Fruit fly (Drosophila melanogaster) whole organism, embryonic: ENCODE data around the gene CG15160.

Experiments
- Abd-B ChIP-seq: fragments of 200-800 bp; sonication (Bioruptor generic); optimal IDR thresholded peaks from 2 replicates; lab custom pipeline; 2018; ENCODE audit warnings: missing biosample characterization, mild to moderate bottlenecking, missing genetic modification characterization, moderate library complexity
- Asciz ChIP-seq: fragments of 200-800 bp; sonication (Bioruptor generic); optimal IDR thresholded peaks from 2 replicates; lab custom pipeline; 2017; ENCODE audit warnings: missing biosample characterization, mild to moderate bottlenecking, missing genetic modification characterization, missing genetic modification reagents
- CG11504 ChIP-seq: fragments of 200-800 bp; sonication (Bioruptor generic); optimal IDR thresholded peaks from 3 replicates; lab custom pipeline; 2019; ENCODE audit warnings: missing biosample characterization, mild to moderate bottlenecking, missing genetic modification characterization, moderate library complexity
- CG11695 ChIP-seq: fragments of 200-800 bp; sonication (Bioruptor generic); IDR thresholded peaks from 3 replicates; pipeline ENCODE4 v1.3.6; 2022; ENCODE audit warnings: missing biosample characterization, missing genetic modification characterization
- CG12744 ChIP-seq: fragments of 200-800 bp; sonication (Bioruptor generic); optimal IDR thresholded peaks from 2 replicates; lab custom pipeline; 2016; ENCODE audit warnings: missing biosample characterization, missing genetic modification characterization
- CG12769 ChIP-seq: fragments of 200-800 bp; sonication (Bioruptor generic); optimal IDR thresholded peaks from 2 replicates; lab custom pipeline; 2019; ENCODE audit warnings: missing biosample characterization, mild to moderate bottlenecking, missing genetic modification characterization, moderate library complexity
- CG17568 ChIP-seq: fragments of 200-800 bp; sonication (Bioruptor generic); optimal IDR thresholded peaks from 2 replicates; lab custom pipeline; 2018; ENCODE audit warnings: missing biosample characterization, mild to moderate bottlenecking, missing genetic modification characterization, moderate library complexity
- CG17612 ChIP-seq: fragments of 200-800 bp; sonication (Bioruptor generic); IDR thresholded peaks from 2 replicates; pipeline ENCODE4 v1.3.6; 2022; ENCODE audit warnings: missing biosample characterization, missing genetic modification characterization
- CG17912 ChIP-seq: fragments of 200-800 bp; sonication (Bioruptor generic); optimal IDR thresholded peaks from 2 replicates; lab custom pipeline; 2018; ENCODE audit warnings: missing biosample characterization, mild to moderate bottlenecking, missing genetic modification characterization
- CG18262 ChIP-seq: fragments of 200-800 bp; optimal IDR thresholded peaks from 3 replicates; lab custom pipeline; 2019; ENCODE audit warnings: missing biosample characterization, mild to moderate bottlenecking, missing genetic modification characterization, moderate library complexity
- CG18599 ChIP-seq: fragments of 200-800 bp; sonication (Bioruptor generic); optimal IDR thresholded peaks from 3 replicates; lab custom pipeline; 2017; ENCODE audit warnings: missing biosample characterization, missing genetic modification characterization, mild to moderate bottlenecking, moderate library complexity, missing genetic modification reagents
- CG30020 ChIP-seq: fragments of 200-800 bp; optimal IDR thresholded peaks from 2 replicates; lab custom pipeline; 2019; ENCODE audit warnings: missing biosample characterization, mild to moderate bottlenecking, missing genetic modification characterization, moderate library complexity
- CG31441 ChIP-seq: fragments of 200-800 bp; sonication (Bioruptor generic); IDR thresholded peaks from 2 replicates; pipeline ENCODE4 v1.3.6; 2022; ENCODE audit warnings: missing biosample characterization, missing genetic modification characterization
- CG34422 ChIP-seq: fragments of 200-800 bp; sonication (Bioruptor generic); IDR thresholded peaks from 3 replicates; pipeline ENCODE4 v1.3.6; 2022; ENCODE audit warnings: missing biosample characterization, missing genetic modification characterization
- CG3995 ChIP-seq: fragments of 200-800 bp; sonication (Bioruptor generic); optimal IDR thresholded peaks from 3 replicates; lab custom pipeline; 2016; ENCODE audit warnings: missing biosample characterization, missing genetic modification characterization
- CG4424 ChIP-seq: fragments of 200-800 bp; sonication (Bioruptor generic); optimal IDR thresholded peaks from 3 replicates; lab custom pipeline; 2016; ENCODE audit warnings: missing biosample characterization, missing genetic modification characterization
- CG7745 ChIP-seq: fragments of 200-800 bp; sonication (Bioruptor generic); optimal IDR thresholded peaks from 2 replicates; lab custom pipeline; 2018; ENCODE audit warnings: missing biosample characterization, mild to moderate bottlenecking, missing genetic modification characterization, moderate library complexity
- CG9817 ChIP-seq: fragments of 200-800 bp; sonication (Bioruptor generic); optimal IDR thresholded peaks from 2 replicates; lab custom pipeline; 2018; ENCODE audit warnings: missing biosample characterization, mild to moderate bottlenecking, missing genetic modification characterization, moderate library complexity
- CG9932 ChIP-seq: fragments of 200-800 bp; sonication (Bioruptor generic); IDR thresholded peaks from 2 replicates; pipeline ENCODE4 v1.3.6; 2022; ENCODE audit warnings: missing biosample characterization, missing genetic modification characterization
- Doc3 ChIP-seq: fragments of 200-800 bp; sonication (Bioruptor generic); IDR thresholded peaks from 3 replicates; pipeline ENCODE4 v1.3.6; 2022; ENCODE audit warnings: missing biosample characterization, missing genetic modification characterization; ENCODE audit not compliant: partially characterized antibody
- ERR ChIP-seq: fragments of 200-800 bp; sonication (Bioruptor generic); optimal IDR thresholded peaks from 2 replicates; lab custom pipeline; 2016; ENCODE audit warnings: missing biosample characterization, missing genetic modification characterization
- HHEX ChIP-seq: fragments of 200-800 bp; sonication (Bioruptor generic); optimal IDR thresholded peaks from 3 replicates; lab custom pipeline; 2017; ENCODE audit warnings: missing biosample characterization, mild to moderate bottlenecking, missing genetic modification characterization, missing genetic modification reagents
- HmgZ ChIP-seq: fragments of 200-800 bp; sonication (Bioruptor generic); optimal IDR thresholded peaks from 2 replicates; lab custom pipeline; 2018; ENCODE audit warnings: missing biosample characterization, mild to moderate bottlenecking, missing genetic modification characterization
- Neu2 ChIP-seq: fragments of 200-800 bp; sonication (Bioruptor generic); optimal IDR thresholded peaks from 3 replicates; lab custom pipeline; 2016; ENCODE audit warnings: missing biosample characterization, missing genetic modification characterization, borderline replicate concordance
- NfI ChIP-seq: fragments of 200-800 bp; sonication (Bioruptor generic); optimal IDR thresholded peaks from 3 replicates; lab custom pipeline; 2018; ENCODE audit warnings: missing biosample characterization, mild to moderate bottlenecking, missing genetic modification characterization, moderate library complexity
- Rfx ChIP-seq: fragments of 200-800 bp; sonication (Bioruptor generic); IDR thresholded peaks from 2 replicates; pipeline ENCODE4 v1.3.6; 2022; ENCODE audit warnings: missing biosample characterization, missing genetic modification characterization
- Ssrp ChIP-seq: fragments of 200-800 bp; sonication (Bioruptor generic); optimal IDR thresholded peaks from 2 replicates; lab custom pipeline; 2018; ENCODE audit warnings: missing biosample characterization, mild to moderate bottlenecking, missing genetic modification characterization, moderate library complexity
- Xbp1 ChIP-seq: fragments of 200-800 bp; sonication (Bioruptor generic); optimal IDR thresholded peaks from 3 replicates; lab custom pipeline; 2016; ENCODE audit warnings: missing biosample characterization, mild to moderate bottlenecking, missing genetic modification characterization
- Xrp1 ChIP-seq: fragments of 200-800 bp; sonication (Bioruptor generic); IDR thresholded peaks from 2 replicates; pipeline ENCODE4 v1.3.6; 2022; ENCODE audit warnings: missing biosample characterization, missing genetic modification characterization
- abd-A ChIP-seq: fragments of 200-800 bp; sonication (Bioruptor generic); optimal IDR thresholded peaks from 3 replicates; lab custom pipeline; 2019; ENCODE audit warnings: missing biosample characterization, mild to moderate bottlenecking, missing genetic modification characterization, moderate library complexity
- bbx ChIP-seq: fragments of 200-800 bp; sonication (Bioruptor generic); IDR thresholded peaks from 2 replicates; pipeline ENCODE4 v1.3.6; 2022; ENCODE audit warnings: missing biosample characterization, missing genetic modification characterization; ENCODE audit not compliant: partially characterized antibody
- caup ChIP-seq: fragments of 200-800 bp; sonication (Bioruptor generic); optimal IDR thresholded peaks from 3 replicates; lab custom pipeline; 2017; ENCODE audit warnings: missing biosample characterization, mild to moderate bottlenecking, missing genetic modification characterization, moderate library complexity; ENCODE audit not compliant: severe bottlenecking
- da ChIP-seq: fragments of 200-800 bp; sonication (Bioruptor generic); optimal IDR thresholded peaks from 2 replicates; lab custom pipeline; 2016; ENCODE audit warnings: missing biosample characterization, missing genetic modification characterization
- dm ChIP-seq: fragments of 200-800 bp; sonication (Bioruptor generic); optimal IDR thresholded peaks from 3 replicates; lab custom pipeline; 2016; ENCODE audit warnings: missing biosample characterization, missing genetic modification characterization
- eyg ChIP-seq: fragments of 200-800 bp; sonication (Bioruptor generic); optimal IDR thresholded peaks from 3 replicates; lab custom pipeline; 2016; ENCODE audit warnings: missing biosample characterization, missing genetic modification characterization
- fd102C ChIP-seq: fragments of 200-800 bp; sonication (Bioruptor generic); optimal IDR thresholded peaks from 2 replicates; lab custom pipeline; 2018; ENCODE audit warnings: missing biosample characterization, mild to moderate bottlenecking, missing genetic modification characterization, moderate library complexity
- gsb-n ChIP-seq: fragments of 200-800 bp; sonication (Bioruptor generic); optimal IDR thresholded peaks from 3 replicates; lab custom pipeline; 2018; ENCODE audit warnings: missing biosample characterization, mild to moderate bottlenecking, missing genetic modification characterization
- gt ChIP-seq: fragments of 200-800 bp; sonication (Bioruptor generic); IDR thresholded peaks from 2 replicates; pipeline ENCODE4 v1.3.6; 2022; ENCODE audit warnings: missing biosample characterization, missing genetic modification characterization
- jigr1 ChIP-seq: fragments of 200-800 bp; sonication (Bioruptor generic); IDR thresholded peaks from 3 replicates; pipeline ENCODE4 v1.3.6; 2022; ENCODE audit warnings: missing biosample characterization, missing genetic modification characterization
- ken ChIP-seq: fragments of 200-800 bp; sonication (Bioruptor generic); IDR thresholded peaks from 3 replicates; pipeline ENCODE4 v1.3.6; 2022; ENCODE audit warnings: missing biosample characterization, missing genetic modification characterization
- kni ChIP-seq: fragments of 200-800 bp; sonication (Bioruptor generic); optimal IDR thresholded peaks from 3 replicates; lab custom pipeline; 2017; ENCODE audit warnings: mild to moderate bottlenecking, missing biosample characterization, missing genetic modification reagents, missing genetic modification characterization
- maf-S ChIP-seq: fragments of 200-800 bp; sonication (Bioruptor generic); optimal IDR thresholded peaks from 2 replicates; lab custom pipeline; 2016; ENCODE audit warnings: missing biosample characterization, missing genetic modification characterization
- nerfin-1 ChIP-seq: fragments of 200-800 bp; sonication (Bioruptor generic); optimal IDR thresholded peaks from 3 replicates; lab custom pipeline; 2019; ENCODE audit warnings: missing biosample characterization, mild to moderate bottlenecking, missing genetic modification characterization, moderate library complexity
- onecut ChIP-seq: fragments of 200-800 bp; sonication (Bioruptor generic); IDR thresholded peaks from 2 replicates; pipeline ENCODE4 v1.3.6; 2022; ENCODE audit warnings: missing biosample characterization, missing genetic modification characterization
- pan ChIP-seq, 4 experiments: fragments of >200 bp in 3 of 4; fragments of 200-800 bp in 1 of 4; sonication (Bioruptor generic) in 1 of 4; optimal IDR thresholded peaks in 3 of 4; IDR thresholded peaks in 1 of 4; 2 replicates each; pipeline versions ENCODE4 v1.3.6 to Lab custom; 2017 to 2022; ENCODE audit warnings: missing biosample characterization in 2 of 4, missing genetic modification characterization in 2 of 4, mixed read lengths in 1 of 4
- sima ChIP-seq: fragments of 200-800 bp; sonication (Bioruptor generic); optimal IDR thresholded peaks from 2 replicates; lab custom pipeline; 2016; ENCODE audit warnings: missing biosample characterization, missing genetic modification characterization
- slbo ChIP-seq: fragments of 200-800 bp; sonication (Bioruptor generic); IDR thresholded peaks from 2 replicates; pipeline ENCODE4 v1.3.6; 2022; ENCODE audit warnings: missing biosample characterization, missing genetic modification characterization
- slou ChIP-seq: fragments of 200-800 bp; sonication (Bioruptor generic); optimal IDR thresholded peaks from 3 replicates; lab custom pipeline; 2016; ENCODE audit warnings: missing biosample characterization, missing genetic modification characterization
- so ChIP-seq: fragments of 200-800 bp; sonication (Bioruptor generic); IDR thresholded peaks from 3 replicates; pipeline ENCODE4 v1.3.6; 2022; ENCODE audit warnings: missing biosample characterization, missing genetic modification characterization

The CG15160 gene

DNA sequence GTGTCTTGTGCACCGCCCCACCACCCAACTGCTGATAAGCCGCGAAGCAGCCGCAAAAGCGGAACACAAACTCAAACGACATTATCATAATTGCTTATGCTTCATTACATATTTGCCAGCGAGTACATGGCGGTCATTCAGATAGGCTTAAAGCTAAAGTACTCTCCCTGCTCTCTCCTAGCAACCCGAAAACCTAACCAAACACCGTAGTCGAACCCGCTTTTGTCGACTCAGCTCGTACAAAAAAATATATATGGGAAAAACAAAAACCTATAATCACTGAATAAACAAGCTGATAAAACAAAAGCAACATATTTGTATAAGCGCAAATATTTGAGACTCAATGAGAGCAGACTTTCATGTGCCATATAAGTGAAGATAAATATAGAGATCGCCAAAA is 36.3 kb downstream of the CG15160 start (continued):
- TF ChIP-seq Doc3 (GFP tag; lab: Robert Waterston, UW) = no peak
- TF ChIP-seq CG34422 (GFP tag; lab: Robert Waterston, UW) = peak; percentile 67; the same call in 1 of the 3 replicates
- no peak for TF ChIP-seq Neu2
- TF ChIP-seq fd102C (GFP tag; lab: Kevin White, UChicago) = peak; percentile 65
- TF ChIP-seq CG11504 (tag; lab: Kevin White, UChicago) = peak; percentile 77
- peak; percentile 80 for TF ChIP-seq Xrp1
- TF ChIP-seq ERR (GFP tag; lab: Kevin White, UChicago) = peak; percentile 77
- TF ChIP-seq Asciz = peak; percentile 94
- peak; percentile 58 for TF ChIP-seq CG4424 (GFP tag; lab: Kevin White, UChicago)
- TF ChIP-seq pan (optimal IDR thresholded peaks at IDR 0.05; lab: Kevin White, UChicago) = no peak
- peak in 1 of 2 experiments; percentile 64 for TF ChIP-seq pan (GFP tag; optimal IDR thresholded peaks at IDR 0.05 in 1 of 2, IDR thresholded peaks at IDR 0.05 in 1 of 2)
- TF ChIP-seq CG18262 (tag; lab: Kevin White, UChicago) = peak; percentile 66
- peak; percentile 91 for TF ChIP-seq gsb-n
- 0 out of 3 replicates have a peak, but pooled peaks have one; percentile 46 for TF ChIP-seq ken (GFP tag; lab: Robert Waterston, UW)
- peak; percentile 84 for TF ChIP-seq HHEX (GFP tag; lab: Kevin White, UChicago)
- TF ChIP-seq so (GFP tag; lab: Robert Waterston, UW) = peak; percentile 58; the same call in 1 of the 3 replicates
- TF ChIP-seq sima (GFP tag; lab: Kevin White, UChicago) = peak; percentile 54
- TF ChIP-seq CG7745 (tag; lab: Kevin White, UChicago) = peak; percentile 42
- TF ChIP-seq da = peak; percentile 79
- TF ChIP-seq CG12769 = peak; percentile 75
- peak; percentile 57 for TF ChIP-seq NfI
- peak; percentile 40 for TF ChIP-seq CG17912 (GFP tag; lab: Kevin White, UChicago)
- peak; percentile 38 for TF ChIP-seq kni (GFP tag; lab: Kevin White, UChicago)
- TF ChIP-seq abd-A (tag; lab: Kevin White, UChicago) = no peak
- no peak for TF ChIP-seq jigr1 (GFP tag; lab: Robert Waterston, UW)
- TF ChIP-seq Abd-B (GFP tag; lab: Kevin White, UChicago) = no peak
- peak; percentile 48 for TF ChIP-seq slbo (GFP tag; lab: Robert Waterston, UW)
- TF ChIP-seq dm = peak; percentile 57
- TF ChIP-seq bbx (GFP tag; lab: Robert Waterston, UW) = no peak
- TF ChIP-seq CG17568 (GFP tag; lab: Kevin White, UChicago) = peak; percentile 95
- no peak for TF ChIP-seq Xbp1 (GFP tag; lab: Kevin White, UChicago)
- peak; percentile 84 for TF ChIP-seq CG12744 (GFP tag; lab: Kevin White, UChicago)
- TF ChIP-seq eyg (GFP tag; lab: Kevin White, UChicago) = peak; percentile 90
- TF ChIP-seq maf-S = peak; percentile 85
- 0 out of 2 replicates have a peak, but pooled peaks have one; percentile 46 for TF ChIP-seq CG17612 (GFP tag; lab: Robert Waterston, UW)
- peak; percentile 71 for TF ChIP-seq onecut (GFP tag; lab: Robert Waterston, UW)
- no peak for TF ChIP-seq CG30020
- TF ChIP-seq CG3995 (GFP tag; lab: Kevin White, UChicago) = no peak
- TF ChIP-seq CG31441 (GFP tag; lab: Robert Waterston, UW) = peak; percentile 59; the same call in 1 of the 2 replicates
- TF ChIP-seq CG9932 (GFP tag; lab: Robert Waterston, UW) = peak; percentile 18
- no peak for TF ChIP-seq Ssrp (tag; lab: Kevin White, UChicago)
- peak; percentile 51 for TF ChIP-seq nerfin-1 (tag; lab: Kevin White, UChicago)
- peak; percentile 76; the same call in 2 of the 3 replicates for TF ChIP-seq CG11695 (GFP tag; lab: Robert Waterston, UW)
- TF ChIP-seq Rfx (GFP tag; lab: Robert Waterston, UW) = peak; percentile 67; the same call in 1 of the 2 replicates
- peak; percentile 93 for TF ChIP-seq CG18599
- TF ChIP-seq caup (GFP tag; lab: Kevin White, UChicago) = peak; percentile 92
- TF ChIP-seq slou = peak; percentile 12
- TF ChIP-seq HmgZ (tag; lab: Kevin White, UChicago) = peak; percentile 80
- peak; percentile 60 for TF ChIP-seq CG9817 (tag; lab: Kevin White, UChicago)
- TF ChIP-seq gt (GFP tag; lab: Robert Waterston, UW) = no peak
